Worm (Caenorhabditis elegans): ENCODE results near the gene ZK666.8.

- no peak for TF ChIP-seq madf-6 (GFP tag; IDR thresholded peaks at IDR 0.05)
- TF ChIP-seq efl-1 (GFP tag; optimal IDR thresholded peaks at IDR 0.05), result no peak
- TF ChIP-seq B0035.1 (tag; optimal IDR thresholded peaks at IDR 0.05), result no peak
- no peak for TF ChIP-seq chd-7 (tag; optimal IDR thresholded peaks at IDR 0.05)
- no peak for TF ChIP-seq hrde-1 (tag; optimal IDR thresholded peaks at IDR 0.05; ENCODE audit: borderline replicate concordance)
- TF ChIP-seq C06A6.2 (GFP tag; conservative IDR thresholded peaks at IDR 0.05), result no peak
- TF ChIP-seq snpc-4 (GFP tag; optimal IDR thresholded peaks at IDR 0.05), result no peak
- TF ChIP-seq snpc-4 (tag; optimal IDR thresholded peaks at IDR 0.05), result no peak
These were observed 49.0 kb downstream of the ZK666.8 start for ce11 chrII:10443898-10444297.
